Worm (Caenorhabditis elegans): Measurements from ENCODE around the gene R193.1.

DNA sequence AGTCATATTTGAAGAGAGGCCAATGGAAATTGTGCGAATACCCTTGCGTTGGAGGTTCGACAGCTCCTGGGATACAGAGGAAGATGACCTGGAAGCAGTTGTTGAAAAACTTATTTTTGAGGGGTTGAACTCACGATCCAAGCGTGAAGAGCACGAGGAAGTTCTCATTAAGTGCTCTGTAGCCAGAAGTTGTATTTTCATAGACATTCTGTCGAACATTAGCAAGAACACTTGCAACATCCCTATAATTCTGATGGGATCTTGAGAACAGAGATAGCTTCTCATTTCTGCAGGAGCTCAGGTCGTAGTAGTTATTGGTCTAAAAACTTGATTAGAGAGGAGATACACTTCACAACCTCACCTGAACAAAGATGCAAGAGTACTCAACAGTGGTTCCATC, 13.1 kb upstream of the R193.1 start:
- TF ChIP-seq ama-1 (optimal IDR thresholded peaks at IDR 0.05), result no peak
- no peak for TF ChIP-seq sea-1 (GFP tag; conservative IDR thresholded peaks at IDR 0.05)
- TF ChIP-seq scrt-1 (GFP tag; IDR thresholded peaks at IDR 0.05), result no peak
- no peak for TF ChIP-seq pes-1 (GFP tag; IDR thresholded peaks at IDR 0.05)
- TF ChIP-seq F13C5.2 (tag; optimal IDR thresholded peaks at IDR 0.05), result no peak
- TF ChIP-seq ceh-13 (GFP tag; optimal IDR thresholded peaks at IDR 0.05), result no peak
- no peak for TF ChIP-seq flt-1 (GFP tag; IDR thresholded peaks at IDR 0.05)
- no peak for TF ChIP-seq aly-1 (tag; optimal IDR thresholded peaks at IDR 0.05)
- no peak for TF ChIP-seq ets-7 (tag; optimal IDR thresholded peaks at IDR 0.05)
- TF ChIP-seq hmg-4 (GFP tag; optimal IDR thresholded peaks at IDR 0.05), result no peak

Measured in whole organism, early embryonic.